Worm (Caenorhabditis elegans): ENCODE results near the gene nhr-18.

The nhr-18 gene

ce11 chrV:2226903-2227302 lies at the start of gene nhr-18:
Gene nhr-18, plus strand, starts transcription at chrV:2227203.
- TF ChIP-seq him-1 (tag; optimal IDR thresholded peaks at IDR 0.05) (no peak), dao-5 (tag; optimal IDR thresholded peaks at IDR 0.05) (no peak), W03F9.2 (tag; optimal IDR thresholded peaks at IDR 0.05) (no peak)

DNA sequence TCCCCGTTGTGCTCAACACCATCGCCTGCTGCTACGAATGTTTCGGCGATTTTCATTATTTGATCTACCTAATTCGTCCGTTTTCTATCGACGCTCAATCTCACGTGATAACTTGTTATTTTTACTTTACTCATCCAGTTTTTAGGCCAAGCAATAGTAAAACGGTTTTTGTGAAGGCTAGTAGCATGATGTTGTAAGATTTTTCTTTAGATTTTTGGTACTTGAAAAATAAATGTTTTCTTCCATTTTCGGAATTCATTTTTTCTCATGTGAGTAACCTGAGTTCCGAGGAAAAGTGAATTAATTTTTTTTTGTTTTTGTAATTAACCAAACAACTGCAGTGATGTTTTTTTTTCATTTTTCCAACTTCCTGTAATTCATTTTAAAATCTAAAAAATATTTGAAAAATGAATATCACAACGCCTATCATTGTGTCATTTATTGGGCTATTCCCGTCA lies 49.7 kb upstream of the nhr-18 start, which contains the start of gene srbc-17:
Gene srbc-17, plus strand, starts transcription at position 408 of the 458 bp plus-strand sequence.
- TF ChIP-seq him-1 (tag; optimal IDR thresholded peaks at IDR 0.05), result no peak
- no peak for TF ChIP-seq dao-5 (tag; optimal IDR thresholded peaks at IDR 0.05)
- no peak for TF ChIP-seq W03F9.2 (tag; optimal IDR thresholded peaks at IDR 0.05)

- no peak for TF ChIP-seq him-1 (tag; optimal IDR thresholded peaks at IDR 0.05)
- no peak for TF ChIP-seq dao-5 (tag; optimal IDR thresholded peaks at IDR 0.05)
- no peak for TF ChIP-seq W03F9.2 (tag; optimal IDR thresholded peaks at IDR 0.05)
Measured at ce11 chrV:2179214-2179613, 47.8 kb upstream of the nhr-18 start, which contains the start of gene cyp-33C1. Gene cyp-33C1, plus strand, starts transcription at chrV:2179514.

DNA sequence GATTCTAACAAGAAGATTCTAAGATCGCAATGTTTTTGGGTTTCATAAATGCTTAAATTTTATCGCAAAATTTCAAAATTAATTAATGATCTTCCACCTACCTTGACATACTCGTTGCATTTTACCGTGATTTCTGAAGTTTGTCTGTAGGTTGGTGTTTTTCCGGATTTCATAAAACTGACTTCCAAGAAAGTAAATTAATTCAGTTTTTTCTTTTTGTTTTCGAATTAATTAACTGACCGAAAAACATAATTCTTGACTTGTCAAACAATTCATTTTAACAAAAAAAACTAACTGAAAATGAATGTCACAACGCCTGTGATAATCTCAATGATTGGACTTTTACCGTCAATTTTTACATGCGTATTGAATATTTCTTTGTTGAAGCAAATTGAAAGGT lies 45.3 kb upstream of the nhr-18 start, which contains the start of gene srbc-16:
Gene srbc-16, plus strand, starts transcription at position 301 of the 400 bp plus-strand sequence.
- TF ChIP-seq W03F9.2 (tag; optimal IDR thresholded peaks at IDR 0.05) (no peak), dao-5 (tag; optimal IDR thresholded peaks at IDR 0.05) (no peak), him-1 (tag; optimal IDR thresholded peaks at IDR 0.05) (no peak)

ce11 chrV:2183162-2183561 lies 43.8 kb upstream of the nhr-18 start, which contains the start of gene cyp-33C2:
Gene cyp-33C2, plus strand, starts transcription at chrV:2183488.
- TF ChIP-seq dao-5 (tag; optimal IDR thresholded peaks at IDR 0.05) (no peak), W03F9.2 (tag; optimal IDR thresholded peaks at IDR 0.05) (no peak), him-1 (tag; optimal IDR thresholded peaks at IDR 0.05) (no peak)

DNA sequence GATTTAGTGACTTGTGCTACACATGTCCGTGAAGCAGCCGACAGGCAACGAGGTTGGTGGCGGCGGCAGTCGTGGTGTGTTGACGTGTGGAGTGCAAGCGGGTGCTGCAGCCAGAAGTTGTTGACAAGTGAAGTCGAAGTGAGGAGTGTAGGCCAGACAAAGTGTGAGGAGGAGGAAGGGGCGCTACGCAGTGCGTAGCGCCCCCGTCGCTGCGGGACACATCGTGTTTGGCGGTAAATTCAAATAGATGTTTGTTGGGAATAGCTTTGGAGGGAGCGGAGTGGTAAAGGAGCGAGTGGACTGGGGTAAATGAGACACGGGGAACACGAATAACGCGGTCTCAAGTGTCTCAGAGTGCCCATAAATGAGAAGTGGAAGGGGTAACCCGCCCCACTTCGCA lies 41.5 kb upstream of the nhr-18 start:
- TF ChIP-seq W03F9.2 (tag; optimal IDR thresholded peaks at IDR 0.05) (no peak), him-1 (tag; optimal IDR thresholded peaks at IDR 0.05) (no peak), dao-5 (tag; optimal IDR thresholded peaks at IDR 0.05) (no peak)

DNA sequence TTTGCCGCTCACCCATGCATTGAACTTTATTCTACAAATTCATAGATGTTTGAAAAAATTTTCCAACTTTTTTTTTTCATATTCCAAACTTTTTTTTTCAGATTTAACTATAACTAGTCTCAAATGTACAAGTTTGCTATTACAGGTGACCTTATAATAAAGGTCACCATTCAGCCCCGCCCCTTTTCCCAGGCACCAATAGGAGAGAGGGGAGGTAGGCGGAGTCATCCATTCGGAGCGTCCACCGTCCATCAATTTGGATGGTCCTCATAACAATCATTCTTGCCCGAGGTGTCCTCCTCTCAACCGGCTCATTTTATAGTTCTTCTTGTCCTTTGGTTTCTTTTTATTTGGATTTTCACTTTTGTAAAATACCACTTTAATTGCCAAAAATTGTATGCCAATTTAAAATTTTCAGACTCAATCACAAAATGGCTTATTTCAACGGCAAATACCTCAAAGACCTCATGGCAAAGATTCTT lies 39.1 kb upstream of the nhr-18 start, which contains the start of gene Y5H2B.3:
Gene Y5H2B.3, plus strand, starts transcription at position 432 of the 482 bp plus-strand sequence.
- TF ChIP-seq W03F9.2 (tag; optimal IDR thresholded peaks at IDR 0.05) (no peak), dao-5 (tag; optimal IDR thresholded peaks at IDR 0.05) (no peak), him-1 (tag; optimal IDR thresholded peaks at IDR 0.05) (no peak)

ce11 chrV:2190383-2190782 lies 36.6 kb upstream of the nhr-18 start:
- TF ChIP-seq W03F9.2 (tag; optimal IDR thresholded peaks at IDR 0.05) (no peak), dao-5 (tag; optimal IDR thresholded peaks at IDR 0.05) (no peak), him-1 (tag; optimal IDR thresholded peaks at IDR 0.05) (no peak)

- no peak for TF ChIP-seq dao-5 (tag; optimal IDR thresholded peaks at IDR 0.05)
- TF ChIP-seq W03F9.2 (tag; optimal IDR thresholded peaks at IDR 0.05), result no peak
- TF ChIP-seq him-1 (tag; optimal IDR thresholded peaks at IDR 0.05), result no peak
Measured at ce11 chrV:2191122-2191521, 35.9 kb upstream of the nhr-18 start, which contains the start of gene srbc-42. Gene srbc-42, minus strand, starts transcription at chrV:2191222.

- TF ChIP-seq dao-5 (tag; optimal IDR thresholded peaks at IDR 0.05) (no peak), him-1 (tag; optimal IDR thresholded peaks at IDR 0.05) (no peak), W03F9.2 (tag; optimal IDR thresholded peaks at IDR 0.05) (no peak)
Measured at ce11 chrV:2192117-2192516, 34.9 kb upstream of the nhr-18 start, which contains the start of gene nhr-13. Gene nhr-13, plus strand, starts transcription at chrV:2192485.

ce11 chrV:2199594-2199993 lies 27.4 kb upstream of the nhr-18 start:
- TF ChIP-seq W03F9.2 (tag; optimal IDR thresholded peaks at IDR 0.05) (no peak), him-1 (tag; optimal IDR thresholded peaks at IDR 0.05) (no peak), dao-5 (tag; optimal IDR thresholded peaks at IDR 0.05) (no peak)

ce11 chrV:2200402-2200801 lies 26.6 kb upstream of the nhr-18 start:
- no peak for TF ChIP-seq him-1 (tag; optimal IDR thresholded peaks at IDR 0.05)
- TF ChIP-seq W03F9.2 (tag; optimal IDR thresholded peaks at IDR 0.05), result no peak
- TF ChIP-seq dao-5 (tag; optimal IDR thresholded peaks at IDR 0.05), result no peak

- TF ChIP-seq dao-5 (tag; optimal IDR thresholded peaks at IDR 0.05) (no peak), W03F9.2 (tag; optimal IDR thresholded peaks at IDR 0.05) (no peak), him-1 (tag; optimal IDR thresholded peaks at IDR 0.05) (no peak)
Measured at ce11 chrV:2201240-2201639, 25.8 kb upstream of the nhr-18 start, which contains the start of gene cyp-32B1. Gene cyp-32B1, minus strand, starts transcription at chrV:2201415.

ce11 chrV:2204080-2204479 lies 22.9 kb upstream of the nhr-18 start, which contains the start of gene cyp-33C12:
Gene cyp-33C12, minus strand, starts transcription at chrV:2204400.
- TF ChIP-seq him-1 (tag; optimal IDR thresholded peaks at IDR 0.05) (no peak), W03F9.2 (tag; optimal IDR thresholded peaks at IDR 0.05) (no peak), dao-5 (tag; optimal IDR thresholded peaks at IDR 0.05) (no peak)

DNA sequence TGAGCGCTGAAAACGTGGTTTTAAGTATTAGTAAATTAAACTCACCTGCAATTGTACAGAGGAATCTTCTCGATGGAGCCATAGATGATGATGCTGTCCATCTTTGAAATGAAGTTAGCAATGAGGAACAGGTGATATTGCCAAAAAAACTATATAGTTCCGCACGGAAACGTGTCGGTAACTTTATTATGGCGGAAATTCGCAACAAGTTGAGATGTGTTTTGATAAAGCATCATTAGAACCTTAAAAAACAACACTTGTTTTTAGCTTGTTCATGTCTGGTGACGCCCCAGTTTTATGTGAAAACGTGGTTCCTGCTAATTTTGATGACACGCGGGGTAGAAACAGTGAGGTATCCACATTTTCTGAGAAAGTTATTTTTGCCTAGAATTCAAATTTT lies 20.8 kb upstream of the nhr-18 start, which contains the start of gene srt-40:
Gene srt-40, minus strand, starts transcription at position 101 of the 400 bp plus-strand sequence.
- TF ChIP-seq dao-5 (tag; optimal IDR thresholded peaks at IDR 0.05) (no peak), W03F9.2 (tag; optimal IDR thresholded peaks at IDR 0.05) (no peak), him-1 (tag; optimal IDR thresholded peaks at IDR 0.05) (no peak)
